Worm (Caenorhabditis elegans) whole organism, mixed stage, embryonic: ENCODE measurements around the gene memb-2.
"Not testable (repeated sequence)": the region's sequence is repeated elsewhere in the genome, so short reads cannot be mapped to it uniquely, and the experiment has no call there.

Experiments
- M03D4.4 ChIP-seq: sonication (generic microtip); optimal IDR thresholded peaks from 2 replicates; lab custom pipeline; 2017; ENCODE audit warnings: mild to moderate bottlenecking, missing genetic modification characterization, missing compliant biosample characterization
- bed-3 ChIP-seq: fragments of 200-800 bp; sonication (Bioruptor generic); optimal IDR thresholded peaks from 3 replicates; lab custom pipeline; 2018; ENCODE audit warnings: mild to moderate bottlenecking, missing genetic modification characterization, moderate library complexity, missing compliant biosample characterization
- blmp-1 ChIP-seq: fragments of 150-350 bp; optimal IDR thresholded peaks from 2 replicates; lab custom pipeline; 2014; ENCODE audit warnings: missing biosample characterization, missing genetic modification characterization
- ceh-39 ChIP-seq: fragments of 150-350 bp; optimal IDR thresholded peaks from 2 replicates; lab custom pipeline; 2014; ENCODE audit warnings: missing biosample characterization, missing genetic modification characterization
- ceh-43 ChIP-seq: fragments of 200-800 bp; sonication (Bioruptor generic); optimal IDR thresholded peaks from 2 replicates; lab custom pipeline; 2018; ENCODE audit warnings: mild to moderate bottlenecking, missing genetic modification characterization, moderate library complexity, missing compliant biosample characterization
- ceh-83 ChIP-seq: fragments of 200-800 bp; sonication (Bioruptor generic); optimal IDR thresholded peaks from 2 replicates; lab custom pipeline; 2018; ENCODE audit warnings: mild to moderate bottlenecking, missing genetic modification characterization, missing compliant biosample characterization
- ces-1 ChIP-seq: fragments of 150-350 bp; optimal IDR thresholded peaks from 2 replicates; lab custom pipeline; 2014; ENCODE audit warnings: missing biosample characterization, missing genetic modification reagents, missing genetic modification characterization
- cnd-1 ChIP-seq: fragments of 200-800 bp; sonication (Bioruptor generic); optimal IDR thresholded peaks from 2 replicates; lab custom pipeline; 2018; ENCODE audit warnings: mild to moderate bottlenecking, missing genetic modification characterization, missing compliant biosample characterization
- drap-1 ChIP-seq: fragments of 200-800 bp; sonication (Bioruptor generic); optimal IDR thresholded peaks from 3 replicates; lab custom pipeline; 2018; ENCODE audit warnings: mild to moderate bottlenecking, missing genetic modification characterization, missing compliant biosample characterization
- elt-1 ChIP-seq: sonication (generic microtip); optimal IDR thresholded peaks from 2 replicates; lab custom pipeline; 2017; ENCODE audit warnings: missing genetic modification characterization, mild to moderate bottlenecking, missing compliant biosample characterization, antibody characterized with exemption, moderate library complexity, borderline replicate concordance; ENCODE audit not compliant: insufficient read depth
- elt-3 ChIP-seq: fragments of 150-350 bp; optimal IDR thresholded peaks from 2 replicates; lab custom pipeline; 2014; ENCODE audit warnings: missing biosample characterization, missing genetic modification characterization
- ham-2 ChIP-seq: fragments of 200-800 bp; sonication (Bioruptor generic); optimal IDR thresholded peaks from 2 replicates; lab custom pipeline; 2018; ENCODE audit warnings: mild to moderate bottlenecking, missing genetic modification characterization, missing compliant biosample characterization
- hlh-1 ChIP-seq: fragments of 150-350 bp; optimal IDR thresholded peaks from 2 replicates; lab custom pipeline; 2014; ENCODE audit warnings: missing biosample characterization, missing genetic modification reagents, missing genetic modification characterization
- lin-13 ChIP-seq: fragments of 150-350 bp; optimal IDR thresholded peaks from 2 replicates; lab custom pipeline; 2014; ENCODE audit warnings: missing biosample characterization, missing genetic modification characterization
- lin-32 ChIP-seq: fragments of 200-800 bp; sonication (Bioruptor generic); optimal IDR thresholded peaks from 2 replicates; lab custom pipeline; 2018; ENCODE audit warnings: mild to moderate bottlenecking, missing genetic modification characterization, missing compliant biosample characterization
- lsy-2 ChIP-seq: fragments of 150-350 bp; optimal IDR thresholded peaks from 2 replicates; lab custom pipeline; 2014; ENCODE audit warnings: missing biosample characterization, missing genetic modification characterization
- mab-5 ChIP-seq: fragments of 150-350 bp; optimal IDR thresholded peaks from 2 replicates; lab custom pipeline; 2014; ENCODE audit warnings: missing biosample characterization, missing genetic modification characterization
- mep-1 ChIP-seq: fragments of 150-350 bp; optimal IDR thresholded peaks from 2 replicates; lab custom pipeline; 2017; ENCODE audit warnings: missing biosample characterization, missing genetic modification reagents, missing genetic modification characterization, inconsistent platforms
- nhr-12 ChIP-seq: fragments of 150-350 bp; optimal IDR thresholded peaks from 2 replicates; lab custom pipeline; 2014; ENCODE audit warnings: missing biosample characterization, missing genetic modification characterization
- nhr-2 ChIP-seq: fragments of 150-350 bp; optimal IDR thresholded peaks from 2 replicates; lab custom pipeline; 2014; ENCODE audit warnings: missing biosample characterization, missing genetic modification characterization
- nhr-237 ChIP-seq: fragments of 150-350 bp; optimal IDR thresholded peaks from 2 replicates; lab custom pipeline; 2014; ENCODE audit warnings: missing biosample characterization, missing genetic modification characterization
- nhr-28 ChIP-seq: fragments of 150-350 bp; optimal IDR thresholded peaks from 2 replicates; lab custom pipeline; 2014; ENCODE audit warnings: missing biosample characterization, missing genetic modification characterization
- nhr-76 ChIP-seq: sonication (generic microtip); optimal IDR thresholded peaks from 2 replicates; lab custom pipeline; 2017; ENCODE audit warnings: missing biosample characterization, missing genetic modification characterization
- pha-4 ChIP-seq: fragments of 150-350 bp; optimal IDR thresholded peaks from 2 replicates; lab custom pipeline; 2018; ENCODE audit warnings: missing biosample characterization, missing genetic modification reagents, missing genetic modification characterization
- sem-2 ChIP-seq: fragments of 200-800 bp; sonication (Bioruptor generic); optimal IDR thresholded peaks from 2 replicates; lab custom pipeline; 2018; ENCODE audit warnings: mild to moderate bottlenecking, missing genetic modification characterization, missing compliant biosample characterization
- snpc-4 ChIP-seq: fragments of 150-350 bp; optimal IDR thresholded peaks from 2 replicates; lab custom pipeline; 2014; ENCODE audit warnings: missing biosample characterization, missing genetic modification characterization
- sptf-1 ChIP-seq: sonication (generic microtip); optimal IDR thresholded peaks from 2 replicates; lab custom pipeline; 2017; ENCODE audit warnings: mild to moderate bottlenecking, missing genetic modification characterization, moderate library complexity, missing compliant biosample characterization
- unc-120 ChIP-seq: sonication (generic microtip); optimal IDR thresholded peaks from 2 replicates; lab custom pipeline; 2017; ENCODE audit warnings: missing genetic modification characterization, missing compliant biosample characterization; ENCODE audit not compliant: poor library complexity, severe bottlenecking
- unc-62 ChIP-seq: fragments of 150-350 bp; optimal IDR thresholded peaks from 2 replicates; lab custom pipeline; 2014; ENCODE audit warnings: missing biosample characterization, missing genetic modification reagents, missing genetic modification characterization
- zip-8 ChIP-seq: fragments of 150-350 bp; optimal IDR thresholded peaks from 2 replicates; lab custom pipeline; 2014; ENCODE audit warnings: missing biosample characterization, missing genetic modification characterization
- ztf-11 ChIP-seq: fragments of 150-350 bp; optimal IDR thresholded peaks from 2 replicates; lab custom pipeline; 2014; ENCODE audit warnings: missing biosample characterization, missing genetic modification characterization

The memb-2 gene

ce11 chrV:5620040-5620439 lies at the start of gene memb-2:
TSS of gene memb-2 (minus strand) at chrV:5620140.
- TF ChIP-seq mab-5 (no peak), M03D4.4 (tag; lab: Kevin White, UChicago) (no peak), lsy-2 (tag; lab: Kevin White, UChicago) (no peak), nhr-76 (tag; lab: Kevin White, UChicago) (no peak), ceh-43 (GFP tag; lab: Kevin White, UChicago) (no peak), nhr-28 (tag; lab: Kevin White, UChicago) (no peak)

- TF ChIP-seq unc-62 (no peak), zip-8 (tag; lab: Kevin White, UChicago) (peak; percentile 74)
These were observed 49.0 kb upstream of the memb-2 start for ce11 chrV:5668968-5669367.

ce11 chrV:5667337-5667736 lies 47.4 kb upstream of the memb-2 start:
- TF ChIP-seq nhr-28 (tag; lab: Kevin White, UChicago) (no peak), nhr-2 (no peak), ham-2 (GFP tag; lab: Kevin White, UChicago) (no peak), blmp-1 (no peak), bed-3 (no peak), cnd-1 (no peak), lsy-2 (tag; lab: Kevin White, UChicago) (no peak), hlh-1 (tag; lab: Kevin White, UChicago) (no peak), drap-1 (GFP tag; lab: Kevin White, UChicago) (no peak), mep-1 (tag; lab: Kevin White, UChicago) (no peak), unc-120 (no peak), pha-4 (tag; lab: Kevin White, UChicago) (no peak), nhr-237 (tag; lab: Kevin White, UChicago) (no peak), elt-3 (no peak), snpc-4 (tag; lab: Kevin White, UChicago) (no peak), ces-1 (GFP tag; lab: Kevin White, UChicago) (no peak), sptf-1 (tag; lab: Kevin White, UChicago) (no peak)

- TF ChIP-seq nhr-76 (tag; lab: Kevin White, UChicago) (no peak), snpc-4 (tag; lab: Kevin White, UChicago) (no peak), ceh-39 (no peak), sptf-1 (tag; lab: Kevin White, UChicago) (no peak)
- TF ChIP-seq, all 35 proteins: peak for 0
These were observed 46.2 kb upstream of the memb-2 start, which contains the start of gene C14C11.7 for ce11 chrV:5666036-5666729. TSS of gene C14C11.7 (minus strand) at chrV:5666086.

ce11 chrV:5663317-5663716 lies 43.4 kb upstream of the memb-2 start, which contains the start of gene C14C11.1:
TSS of gene C14C11.1 (plus strand) at chrV:5663617.
- not testable (repeated sequence) for TF ChIP-seq nhr-28 (tag; lab: Kevin White, UChicago); ceh-39; lin-32 (GFP tag; lab: Kevin White, UChicago)

- TF ChIP-seq cnd-1 (no peak), lin-13 (tag; lab: Kevin White, UChicago) (no peak), unc-62 (no peak), nhr-12 (tag; lab: Kevin White, UChicago) (no peak), nhr-28 (tag; lab: Kevin White, UChicago) (no peak), blmp-1 (no peak), sem-2 (GFP tag; lab: Kevin White, UChicago) (no peak), ztf-11 (tag; lab: Kevin White, UChicago) (no peak), zip-8 (tag; lab: Kevin White, UChicago) (no peak), unc-120 (no peak), elt-1 (tag; lab: Kevin White, UChicago) (no peak), ceh-83 (GFP tag; lab: Kevin White, UChicago) (no peak), snpc-4 (tag; lab: Kevin White, UChicago) (no peak), nhr-237 (tag; lab: Kevin White, UChicago) (no peak), nhr-76 (tag; lab: Kevin White, UChicago) (no peak), elt-3 (no peak), ceh-39 (no peak)
These were observed 40.8 kb upstream of the memb-2 start, which contains the start of the genes mut-14 and C14C11.2 for ce11 chrV:5660604-5661209. TSS of gene mut-14 (minus strand) at chrV:5660704. TSS of gene C14C11.2 (plus strand) at chrV:5661159.
